Fruit fly (Drosophila melanogaster): Measurements from ENCODE around the gene bnb.

bnb gene

dm6 chrX:18771995-18772394 lies 25.5 kb downstream of the bnb start (continued):
- no peak for TF ChIP-seq E2f1 (GFP tag; IDR thresholded peaks at IDR 0.05)
- TF ChIP-seq otp (GFP tag; IDR thresholded peaks at IDR 0.05) = no peak
- no peak for TF ChIP-seq CG6791 (GFP tag; IDR thresholded peaks at IDR 0.05; ENCODE audit: partially characterized antibody)
- TF ChIP-seq trh (GFP tag; optimal IDR thresholded peaks at IDR 0.05) = no peak
- no peak for TF ChIP-seq CG11560 (tag; IDR thresholded peaks at IDR 0.05)
- no peak for TF ChIP-seq CG5180 (GFP tag; optimal IDR thresholded peaks at IDR 0.05)
- TF ChIP-seq zfh1 (GFP tag; IDR thresholded peaks at IDR 0.05) = no peak
- no peak for TF ChIP-seq Dll (GFP tag; IDR thresholded peaks at IDR 0.05; ENCODE audit: partially characterized antibody)
- TF ChIP-seq CG14860 (GFP tag; IDR thresholded peaks at IDR 0.05; ENCODE audit: partially characterized antibody) = no peak
- no peak for TF ChIP-seq sim (GFP tag; IDR thresholded peaks at IDR 0.05)
- no peak for TF ChIP-seq Jarid2 (GFP tag; optimal IDR thresholded peaks at IDR 0.05)
- no peak for TF ChIP-seq Awh (GFP tag; IDR thresholded peaks at IDR 0.05)
- TF ChIP-seq hth (optimal IDR thresholded peaks at IDR 0.05) = no peak
- no peak for TF ChIP-seq CG8089 (GFP tag; optimal IDR thresholded peaks at IDR 0.05)
- no peak for TF ChIP-seq Xrp1 (GFP tag; IDR thresholded peaks at IDR 0.05)
- no peak for TF ChIP-seq lbe (GFP tag; optimal IDR thresholded peaks at IDR 0.05)
- no peak for TF ChIP-seq fru (optimal IDR thresholded peaks at IDR 0.05)
- no peak for TF ChIP-seq CG15073 (GFP tag; optimal IDR thresholded peaks at IDR 0.05)
- TF ChIP-seq twi (tag; optimal IDR thresholded peaks at IDR 0.05) = no peak
- TF ChIP-seq Ssrp (tag; optimal IDR thresholded peaks at IDR 0.05) = no peak
- no peak for TF ChIP-seq CHES-1-like (GFP tag; optimal IDR thresholded peaks at IDR 0.05)
- TF ChIP-seq ato (GFP tag; IDR thresholded peaks at IDR 0.05; ENCODE audit: partially characterized antibody) = no peak
- no peak for TF ChIP-seq CG14710 (tag; optimal IDR thresholded peaks at IDR 0.05)
- TF ChIP-seq NK7.1 (GFP tag; optimal IDR thresholded peaks at IDR 0.05) = no peak
- no peak for TF ChIP-seq Hsf (GFP tag; optimal IDR thresholded peaks at IDR 0.05)
- TF ChIP-seq fd64A (GFP tag; optimal IDR thresholded peaks at IDR 0.05) = no peak
- no peak for TF ChIP-seq org-1 (GFP tag; optimal IDR thresholded peaks at IDR 0.05)
- no peak for TF ChIP-seq tio (GFP tag; optimal IDR thresholded peaks at IDR 0.05)
- TF ChIP-seq Bdp1 (GFP tag; optimal IDR thresholded peaks at IDR 0.05) = no peak
- no peak for TF ChIP-seq CG18599 (GFP tag; optimal IDR thresholded peaks at IDR 0.05)
- TF ChIP-seq Trl (optimal IDR thresholded peaks at IDR 0.05) = no peak
- TF ChIP-seq Trl (GFP tag; optimal IDR thresholded peaks at IDR 0.05) = no peak
- TF ChIP-seq tap (tag; optimal IDR thresholded peaks at IDR 0.05) = no peak
- no peak for TF ChIP-seq gce (GFP tag; IDR thresholded peaks at IDR 0.05)
- TF ChIP-seq Stat92E (GFP tag; optimal IDR thresholded peaks at IDR 0.05) = no peak
- no peak for TF ChIP-seq emc (GFP tag; optimal IDR thresholded peaks at IDR 0.05)
- TF ChIP-seq CG11456 (GFP tag; IDR thresholded peaks at IDR 0.05) = 0 out of 3 replicates have a peak, but pooled peaks have one; percentile 35
- TF ChIP-seq CG8924 (tag; optimal IDR thresholded peaks at IDR 0.05) = no peak
- TF ChIP-seq gcm (GFP tag; optimal IDR thresholded peaks at IDR 0.05) = no peak
- TF ChIP-seq tin (GFP tag; optimal IDR thresholded peaks at IDR 0.05) = no peak
- TF ChIP-seq Sry-β (GFP tag; optimal IDR thresholded peaks at IDR 0.05) = no peak
- TF ChIP-seq CG31365 (tag; optimal IDR thresholded peaks at IDR 0.05) = no peak
- TF ChIP-seq pfk (GFP tag; optimal IDR thresholded peaks at IDR 0.05) = no peak
- TF ChIP-seq en (GFP tag; optimal IDR thresholded peaks at IDR 0.05) = no peak
- peak; percentile 20 for TF ChIP-seq CG11504 (tag; optimal IDR thresholded peaks at IDR 0.05)
- no peak for TF ChIP-seq wdn (GFP tag; IDR thresholded peaks at IDR 0.05)
- no peak for TF ChIP-seq Sry-δ (GFP tag; optimal IDR thresholded peaks at IDR 0.05)
- no peak for TF ChIP-seq exex (tag; optimal IDR thresholded peaks at IDR 0.05)
- TF ChIP-seq CG34422 (GFP tag; IDR thresholded peaks at IDR 0.05) = no peak
- TF ChIP-seq Hmx (GFP tag; optimal IDR thresholded peaks at IDR 0.05) = no peak
- TF ChIP-seq H2.0 (GFP tag; IDR thresholded peaks at IDR 0.05) = no peak
- no peak for TF ChIP-seq tup (GFP tag; optimal IDR thresholded peaks at IDR 0.05)
- no peak for TF ChIP-seq CG12769 (tag; optimal IDR thresholded peaks at IDR 0.05)
